Fruit fly (Drosophila melanogaster): ENCODE measurements around the gene CG32512.

DNA sequence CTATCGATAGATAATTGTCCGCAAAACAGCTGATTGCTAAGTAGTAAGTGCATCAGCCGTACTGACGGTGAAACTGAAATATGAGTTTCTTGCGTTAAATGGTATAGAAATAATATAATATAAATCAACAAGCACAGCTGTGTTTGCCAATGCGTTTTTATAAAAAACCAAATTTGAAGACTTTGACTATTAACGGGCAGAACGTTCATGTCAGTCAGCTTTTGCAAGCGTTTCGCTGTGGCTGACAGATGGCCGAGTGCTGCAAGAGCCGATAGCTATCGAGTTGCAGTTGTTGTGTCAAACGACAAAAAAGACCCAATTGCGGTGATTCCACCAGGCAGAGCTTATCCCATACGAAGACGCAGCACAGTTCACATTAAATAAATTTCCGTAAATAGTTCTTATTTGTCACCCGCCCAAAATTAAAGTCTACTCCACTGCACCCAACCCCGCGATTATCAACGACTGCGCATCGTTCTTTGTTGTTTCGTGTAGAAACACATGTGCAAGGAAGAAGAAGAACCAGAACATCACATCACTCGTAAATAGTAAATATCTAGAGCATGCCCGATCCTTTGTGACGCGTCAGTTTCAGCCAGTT, 49.6 kb upstream of the CG32512 start, which contains the start of the genes unc and CG15445:
- TF ChIP-seq E2f2 (GFP tag; IDR thresholded peaks at IDR 0.05) (peak; percentile 75), exex (tag; optimal IDR thresholded peaks at IDR 0.05) (no peak), kni (GFP tag; optimal IDR thresholded peaks at IDR 0.05) (no peak), Hand (GFP tag; optimal IDR thresholded peaks at IDR 0.05) (no peak), lab (GFP tag; optimal IDR thresholded peaks at IDR 0.05) (no peak), bsh (GFP tag; optimal IDR thresholded peaks at IDR 0.05) (no peak), crc (GFP tag; optimal IDR thresholded peaks at IDR 0.05) (no peak)

All from whole organism, embryonic.